Worm (Caenorhabditis elegans): ENCODE results near the gene ast-1.

DNA sequence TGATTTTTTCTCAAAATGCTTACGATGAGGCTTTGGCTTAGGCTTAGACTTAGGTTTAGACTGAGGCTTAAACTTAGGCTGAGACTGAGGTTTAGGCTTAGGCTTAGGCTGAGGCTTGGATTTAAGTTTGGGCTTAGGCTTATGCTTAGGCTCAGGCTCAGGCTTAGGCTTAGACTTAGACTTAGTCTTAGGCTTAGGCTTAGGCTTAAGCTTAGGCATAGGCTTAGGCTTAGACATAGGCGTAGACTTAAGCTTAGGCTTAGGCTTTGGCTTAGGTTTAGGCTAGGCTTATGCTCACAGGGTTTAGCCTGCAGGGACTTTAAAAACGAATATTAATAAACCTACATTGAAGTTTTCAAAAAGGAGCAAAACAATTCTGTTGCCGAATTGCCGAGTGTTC, 53.3 kb downstream of the ast-1 start:
- TF ChIP-seq unc-39 (tag; optimal IDR thresholded peaks at IDR 0.05) (no peak), nhr-12 (tag; optimal IDR thresholded peaks at IDR 0.05) (no peak), peb-1 (tag; optimal IDR thresholded peaks at IDR 0.05) (no peak)

Data from whole organism, L2 larva.